Worm (Caenorhabditis elegans) whole organism, early embryonic: ENCODE results near the gene dep-1.

ENCODE experiments used
- B0310.2 ChIP-seq: sonication (generic microtip); optimal IDR thresholded peaks from 2 replicates; lab custom pipeline; 2016; ENCODE audit warnings: mild to moderate bottlenecking, missing genetic modification characterization, missing compliant biosample characterization
- F13C5.2 ChIP-seq: sonication (generic microtip); optimal IDR thresholded peaks from 2 replicates; lab custom pipeline; 2017; ENCODE audit warnings: mild to moderate bottlenecking, missing genetic modification characterization, inconsistent platforms, missing compliant biosample characterization
- ama-1 ChIP-seq: fragments of 150-350 bp; optimal IDR thresholded peaks from 2 replicates; lab custom pipeline; 2014
- ceh-36 ChIP-seq: sonication (generic microtip); optimal IDR thresholded peaks from 2 replicates; lab custom pipeline; 2016; ENCODE audit warnings: missing genetic modification characterization, inconsistent platforms, missing compliant biosample characterization
- ets-7 ChIP-seq: sonication (generic microtip); optimal IDR thresholded peaks from 2 replicates; lab custom pipeline; 2016; ENCODE audit warnings: missing genotype, missing genetic modification characterization, missing compliant biosample characterization
- flt-1 ChIP-seq: fragments of 200-800 bp; sonication (Bioruptor generic); IDR thresholded peaks from 2 replicates; pipeline ENCODE4 v1.3.6; 2022; ENCODE audit warnings: missing genetic modification characterization, missing compliant biosample characterization
- hmg-4 ChIP-seq: fragments of 200-800 bp; sonication (Bioruptor generic); optimal IDR thresholded peaks from 2 replicates; lab custom pipeline; 2018; ENCODE audit warnings: mild to moderate bottlenecking, missing genetic modification characterization, missing compliant biosample characterization
- hnd-1 ChIP-seq: sonication (generic microtip); optimal IDR thresholded peaks from 2 replicates; lab custom pipeline; 2016; ENCODE audit warnings: missing genetic modification characterization, missing compliant biosample characterization
- pes-1 ChIP-seq: fragments of 200-800 bp; sonication (Bioruptor generic); IDR thresholded peaks from 2 replicates; pipeline ENCODE4 v1.3.6; 2022; ENCODE audit warnings: missing genetic modification reagents, missing genetic modification characterization, missing compliant biosample characterization
- scrt-1 ChIP-seq: fragments of 200-800 bp; sonication (Bioruptor generic); IDR thresholded peaks from 2 replicates; pipeline ENCODE4 v1.3.6; 2022; ENCODE audit warnings: missing genetic modification characterization, missing compliant biosample characterization
- tbx-11 ChIP-seq: fragments of 200-800 bp; sonication (Bioruptor generic); IDR thresholded peaks from 2 replicates; pipeline ENCODE4 v1.3.6; 2022; ENCODE audit warnings: missing genetic modification characterization, missing compliant biosample characterization
- tra-4 ChIP-seq: sonication (generic microtip); optimal IDR thresholded peaks from 2 replicates; lab custom pipeline; 2017; ENCODE audit warnings: missing genetic modification characterization, missing compliant biosample characterization

DNA sequence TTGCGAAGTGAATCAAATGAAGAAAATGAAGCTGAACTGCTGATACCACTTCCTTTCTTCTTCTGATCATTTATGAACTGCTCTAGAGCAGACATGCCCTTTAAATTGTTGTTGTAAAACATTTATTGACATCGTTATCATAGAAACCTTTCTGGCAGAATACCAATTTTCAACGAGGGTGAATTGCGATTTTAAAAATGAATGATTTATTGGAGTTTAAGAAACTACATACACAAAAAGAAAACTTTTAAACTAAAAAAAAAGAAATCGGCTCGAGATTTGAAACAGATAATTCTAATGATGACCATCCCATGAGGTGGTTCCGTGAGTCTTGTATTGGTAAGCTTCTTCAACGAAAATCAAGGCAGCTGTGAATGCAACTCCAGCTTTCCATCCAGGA, 55.5 kb downstream of the dep-1 start, which contains the start of gene sftd-3:
- TF ChIP-seq flt-1 (GFP tag; lab: Robert Waterston, UW) (no peak), tbx-11 (GFP tag; lab: Robert Waterston, UW) (no peak), scrt-1 (GFP tag; lab: Robert Waterston, UW) (no peak), tra-4 (tag; lab: Kevin White, UChicago) (no peak), F13C5.2 (tag; lab: Kevin White, UChicago) (no peak), B0310.2 (no peak), ama-1 (lab: Kevin White, UChicago) (no peak), pes-1 (GFP tag; lab: Robert Waterston, UW) (no peak), ceh-36 (tag; lab: Kevin White, UChicago) (no peak), hmg-4 (no peak), hnd-1 (tag; lab: Kevin White, UChicago) (no peak), ets-7 (no peak)
